Worm (Caenorhabditis elegans) whole organism, L4 larva: ENCODE results near the gene R160.4.

Experiments
- ZK337.2 ChIP-seq: fragments of 200-800 bp; sonication (Bioruptor generic); IDR thresholded peaks from 2 replicates; pipeline ENCODE4 v1.3.6; 2022; ENCODE audit warnings: missing genetic modification reagents, missing genetic modification characterization, missing compliant biosample characterization
- ama-1 ChIP-seq: fragments of 150-350 bp; optimal IDR thresholded peaks from 2 replicates; lab custom pipeline; 2014; ENCODE audit warnings: inconsistent platforms, mixed read lengths
- arid-1 ChIP-seq: fragments of 200-800 bp; sonication (Bioruptor generic); conservative IDR thresholded peaks from 2 replicates; pipeline ENCODE4 v1.3.6; 2022; ENCODE audit warnings: missing genetic modification reagents, missing genetic modification characterization, missing compliant biosample characterization
- lin-29 ChIP-seq: fragments of 200-800 bp; sonication (Bioruptor generic); IDR thresholded peaks from 2 replicates; pipeline ENCODE4 v1.3.6; 2022; ENCODE audit warnings: missing genetic modification reagents, missing genetic modification characterization, missing compliant biosample characterization
- lin-39 ChIP-seq: fragments of 150-350 bp; optimal IDR thresholded peaks from 2 replicates; lab custom pipeline; 2014; ENCODE audit warnings: missing biosample characterization, missing genetic modification reagents, missing genetic modification characterization
- madf-9 ChIP-seq: fragments of 200-800 bp; sonication (Bioruptor generic); conservative IDR thresholded peaks from 2 replicates; pipeline ENCODE4 v1.3.6; 2022; ENCODE audit warnings: missing genetic modification reagents, missing genetic modification characterization, missing compliant biosample characterization
- mep-1 ChIP-seq: fragments of 150-350 bp; sonication (generic microtip); optimal IDR thresholded peaks from 3 replicates; lab custom pipeline; 2014; ENCODE audit warnings: missing biosample characterization, missing genetic modification characterization
- nhr-237 ChIP-seq: sonication (generic microtip); optimal IDR thresholded peaks from 2 replicates; lab custom pipeline; 2017; ENCODE audit warnings: missing biosample characterization, missing genetic modification characterization
- pha-4 ChIP-seq, 2 experiments: fragments of 150-350 bp in 1 of 2; fragments of 200-800 bp in 1 of 2; sonication (Bioruptor generic) in 1 of 2; IDR thresholded peaks in 1 of 2; optimal IDR thresholded peaks in 1 of 2; 2 replicates each; pipeline versions ENCODE4 v1.3.6 to Lab custom; 2014 to 2022; ENCODE audit warnings: missing genetic modification characterization in 2 of 2, missing genetic modification reagents in 2 of 2, missing biosample characterization in 1 of 2, missing compliant biosample characterization in 1 of 2
- snpc-4 ChIP-seq: fragments of 150-350 bp; optimal IDR thresholded peaks from 2 replicates; lab custom pipeline; 2014; ENCODE audit warnings: missing biosample characterization, missing genetic modification characterization

DNA sequence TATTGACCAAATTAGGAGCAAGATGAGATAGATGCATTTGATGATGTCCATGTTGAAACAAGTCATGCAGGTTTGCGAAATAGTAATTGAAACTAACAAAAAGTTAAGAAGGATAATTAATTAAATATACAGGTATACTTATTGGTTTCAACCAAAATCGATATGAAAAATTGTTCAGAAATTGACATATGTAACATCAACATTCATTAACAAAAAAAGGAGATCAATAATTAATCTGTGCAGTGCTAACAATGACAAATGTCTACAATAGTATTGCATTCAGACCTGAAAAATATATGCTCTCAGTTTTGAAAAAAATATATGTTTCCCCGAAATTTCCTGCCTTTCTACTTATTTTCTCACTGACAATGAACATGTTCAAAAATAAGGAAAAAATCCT, at the start of gene R160.4:
- TF ChIP-seq snpc-4 (no peak), lin-29 (GFP tag; lab: Robert Waterston, UW) (no peak), ama-1 (lab: Kevin White, UChicago) (no peak), arid-1 (GFP tag; lab: Robert Waterston, UW) (no peak), nhr-237 (tag; lab: Kevin White, UChicago) (no peak), pha-4 (GFP tag; IDR thresholded peaks at IDR 0.05; lab: Robert Waterston, UW) (no peak), pha-4 (tag; optimal IDR thresholded peaks at IDR 0.05; lab: Kevin White, UChicago) (no peak), mep-1 (tag; lab: Kevin White, UChicago) (no peak), ZK337.2 (GFP tag; lab: Robert Waterston, UW) (no peak), lin-39 (no peak), madf-9 (no peak)
